Worm (Caenorhabditis elegans) whole organism, late embryonic: ENCODE measurements around the gene F27E5.8.

Source experiments
- C08G9.2 ChIP-seq: sonication (generic microtip); optimal IDR thresholded peaks from 2 replicates; lab custom pipeline; 2016; ENCODE audit warnings: mild to moderate bottlenecking, missing genetic modification characterization, moderate library complexity, missing compliant biosample characterization
- C38D4.7 ChIP-seq: fragments of 200-800 bp; sonication (Bioruptor generic); optimal IDR thresholded peaks from 2 replicates; lab custom pipeline; 2018; ENCODE audit warnings: mild to moderate bottlenecking, missing genetic modification characterization, moderate library complexity, missing compliant biosample characterization
- F13H6.1 ChIP-seq: sonication (generic microtip); optimal IDR thresholded peaks from 2 replicates; lab custom pipeline; 2016; ENCODE audit warnings: missing genetic modification characterization, missing compliant biosample characterization
- K02D7.2 ChIP-seq: sonication (generic microtip); optimal IDR thresholded peaks from 2 replicates; lab custom pipeline; 2017; ENCODE audit warnings: mild to moderate bottlenecking, missing genetic modification characterization, missing compliant biosample characterization
- ahr-1 ChIP-seq: sonication (generic microtip); optimal IDR thresholded peaks from 2 replicates; lab custom pipeline; 2016; ENCODE audit warnings: missing genetic modification characterization, missing compliant biosample characterization
- ama-1 ChIP-seq: fragments of 150-350 bp; optimal IDR thresholded peaks from 2 replicates; lab custom pipeline; 2014
- ceh-19 ChIP-seq: fragments of 200-800 bp; sonication (Bioruptor generic); optimal IDR thresholded peaks from 2 replicates; lab custom pipeline; 2018; ENCODE audit warnings: mild to moderate bottlenecking, missing genetic modification characterization, missing compliant biosample characterization
- ceh-2 ChIP-seq: sonication (generic microtip); optimal IDR thresholded peaks from 2 replicates; lab custom pipeline; 2016; ENCODE audit warnings: missing genotype, missing genetic modification characterization, missing compliant biosample characterization
- ceh-48 ChIP-seq: sonication (generic microtip); optimal IDR thresholded peaks from 2 replicates; lab custom pipeline; 2016; ENCODE audit warnings: missing genetic modification characterization, inconsistent platforms, missing compliant biosample characterization
- ceh-6 ChIP-seq: fragments of 200-800 bp; sonication (Bioruptor generic); optimal IDR thresholded peaks from 2 replicates; lab custom pipeline; 2018; ENCODE audit warnings: mild to moderate bottlenecking, missing genetic modification characterization, missing compliant biosample characterization
- dve-1 ChIP-seq: sonication (generic microtip); optimal IDR thresholded peaks from 2 replicates; lab custom pipeline; 2017; ENCODE audit warnings: antibody characterized with exemption, mild to moderate bottlenecking, missing genetic modification characterization, missing compliant biosample characterization
- elt-2 ChIP-seq: sonication (generic microtip); optimal IDR thresholded peaks from 2 replicates; lab custom pipeline; 2016; ENCODE audit warnings: missing genetic modification reagents, missing genetic modification characterization, missing compliant biosample characterization
- elt-4 ChIP-seq: sonication (generic microtip); optimal IDR thresholded peaks from 2 replicates; lab custom pipeline; 2016; ENCODE audit warnings: missing genetic modification characterization, missing compliant biosample characterization
- ets-4 ChIP-seq: sonication (generic microtip); optimal IDR thresholded peaks from 2 replicates; lab custom pipeline; 2016; ENCODE audit warnings: missing genetic modification characterization, missing compliant biosample characterization
- eyg-1 ChIP-seq: sonication (generic microtip); optimal IDR thresholded peaks from 2 replicates; lab custom pipeline; 2016; ENCODE audit warnings: missing genotype, missing genetic modification characterization, missing compliant biosample characterization
- fax-1 ChIP-seq: sonication (generic microtip); optimal IDR thresholded peaks from 2 replicates; lab custom pipeline; 2016; ENCODE audit warnings: missing genotype, missing genetic modification characterization, missing compliant biosample characterization
- fkh-10 ChIP-seq: fragments of 150-350 bp; optimal IDR thresholded peaks from 2 replicates; lab custom pipeline; 2014; ENCODE audit warnings: missing biosample characterization, missing genetic modification reagents, missing genetic modification characterization
- fkh-6 ChIP-seq: sonication (generic microtip); optimal IDR thresholded peaks from 2 replicates; lab custom pipeline; 2016; ENCODE audit warnings: missing genetic modification characterization, missing compliant biosample characterization
- hlh-13 ChIP-seq: fragments of 200-800 bp; sonication (Bioruptor generic); optimal IDR thresholded peaks from 2 replicates; lab custom pipeline; 2018; ENCODE audit warnings: mild to moderate bottlenecking, missing genetic modification characterization, missing compliant biosample characterization
- hlh-30 ChIP-seq: sonication (generic microtip); optimal IDR thresholded peaks from 2 replicates; lab custom pipeline; 2017; ENCODE audit warnings: antibody characterized with exemption, missing genetic modification characterization, missing compliant biosample characterization; ENCODE audit not compliant: insufficient read depth
- madf-2 ChIP-seq: sonication (generic microtip); optimal IDR thresholded peaks from 2 replicates; lab custom pipeline; 2017; ENCODE audit warnings: missing genetic modification characterization, missing compliant biosample characterization
- mec-3 ChIP-seq: sonication (generic microtip); optimal IDR thresholded peaks from 2 replicates; lab custom pipeline; 2016; ENCODE audit warnings: borderline replicate concordance, missing genetic modification characterization, missing compliant biosample characterization
- nfya-1 ChIP-seq: sonication (generic microtip); optimal IDR thresholded peaks from 2 replicates; lab custom pipeline; 2017; ENCODE audit warnings: missing genetic modification characterization, mild to moderate bottlenecking, missing compliant biosample characterization, antibody characterized with exemption, moderate library complexity
- nhr-11 ChIP-seq: fragments of 150-350 bp; optimal IDR thresholded peaks from 2 replicates; lab custom pipeline; 2014; ENCODE audit warnings: missing biosample characterization, missing genetic modification characterization
- nhr-232 ChIP-seq: sonication (generic microtip); optimal IDR thresholded peaks from 2 replicates; lab custom pipeline; 2016; ENCODE audit warnings: missing genetic modification characterization, missing compliant biosample characterization
- npax-4 ChIP-seq: sonication (generic microtip); optimal IDR thresholded peaks from 2 replicates; lab custom pipeline; 2016; ENCODE audit warnings: missing genetic modification characterization, missing compliant biosample characterization
- odd-2 ChIP-seq: sonication (generic microtip); optimal IDR thresholded peaks from 2 replicates; lab custom pipeline; 2017; ENCODE audit warnings: antibody characterized with exemption, mild to moderate bottlenecking, missing genetic modification characterization, missing compliant biosample characterization
- pag-3 ChIP-seq: sonication (generic microtip); optimal IDR thresholded peaks from 2 replicates; lab custom pipeline; 2016; ENCODE audit warnings: missing compliant biosample characterization, missing genetic modification characterization, borderline replicate concordance
- pat-9 ChIP-seq: fragments of 200-800 bp; sonication (Bioruptor generic); optimal IDR thresholded peaks from 2 replicates; lab custom pipeline; 2018; ENCODE audit warnings: mild to moderate bottlenecking, missing genetic modification characterization, moderate library complexity, missing compliant biosample characterization
- pax-1 ChIP-seq: fragments of 150-350 bp; optimal IDR thresholded peaks from 2 replicates; lab custom pipeline; 2014; ENCODE audit warnings: missing biosample characterization, missing genetic modification characterization
- pha-4 ChIP-seq: fragments of 150-350 bp; optimal IDR thresholded peaks from 2 replicates; lab custom pipeline; 2018; ENCODE audit warnings: missing biosample characterization, missing genetic modification reagents, missing genetic modification characterization
- pqm-1 ChIP-seq: sonication (generic microtip); optimal IDR thresholded peaks from 2 replicates; lab custom pipeline; 2016; ENCODE audit warnings: missing genetic modification characterization, missing compliant biosample characterization
- pros-1 ChIP-seq: fragments of 150-350 bp; optimal IDR thresholded peaks from 2 replicates; lab custom pipeline; 2014; ENCODE audit warnings: missing biosample characterization, missing genetic modification reagents, missing genetic modification characterization
- rnt-1 ChIP-seq: sonication (generic microtip); optimal IDR thresholded peaks from 2 replicates; lab custom pipeline; 2016; ENCODE audit warnings: missing genetic modification characterization, missing compliant biosample characterization
- sox-4 ChIP-seq: sonication (generic microtip); optimal IDR thresholded peaks from 2 replicates; lab custom pipeline; 2017; ENCODE audit warnings: mild to moderate bottlenecking, missing genetic modification characterization, inconsistent platforms, missing compliant biosample characterization
- tbx-2 ChIP-seq: sonication (generic microtip); optimal IDR thresholded peaks from 2 replicates; lab custom pipeline; 2016; ENCODE audit warnings: missing genetic modification characterization, missing compliant biosample characterization
- ttx-3 ChIP-seq: sonication (generic microtip); optimal IDR thresholded peaks from 2 replicates; lab custom pipeline; 2016; ENCODE audit warnings: missing genetic modification reagents, missing genetic modification characterization, missing compliant biosample characterization
- unc-86 ChIP-seq: sonication (generic microtip); optimal IDR thresholded peaks from 2 replicates; lab custom pipeline; 2016; ENCODE audit warnings: missing genetic modification characterization, missing compliant biosample characterization
- ztf-16 ChIP-seq: sonication (generic microtip); optimal IDR thresholded peaks from 2 replicates; lab custom pipeline; 2017; ENCODE audit warnings: missing genetic modification characterization, missing compliant biosample characterization

Gene F27E5.8

ce11 chrII:10099072-10099471 lies 28.2 kb downstream of the F27E5.8 start:
- TF ChIP-seq tbx-2 (tag; lab: Kevin White, UChicago) (no peak), hlh-13 (GFP tag; lab: Kevin White, UChicago) (no peak), pax-1 (tag; lab: Kevin White, UChicago) (no peak), rnt-1 (tag; lab: Kevin White, UChicago) (no peak), mec-3 (tag; lab: Kevin White, UChicago) (no peak), odd-2 (tag; lab: Kevin White, UChicago) (no peak), pha-4 (tag; lab: Kevin White, UChicago) (no peak), ets-4 (tag; lab: Kevin White, UChicago) (no peak), ceh-48 (tag; lab: Kevin White, UChicago) (no peak), fax-1 (no peak), sox-4 (tag; lab: Kevin White, UChicago) (no peak), pag-3 (tag; lab: Kevin White, UChicago) (no peak), F13H6.1 (tag; lab: Kevin White, UChicago) (no peak)

DNA sequence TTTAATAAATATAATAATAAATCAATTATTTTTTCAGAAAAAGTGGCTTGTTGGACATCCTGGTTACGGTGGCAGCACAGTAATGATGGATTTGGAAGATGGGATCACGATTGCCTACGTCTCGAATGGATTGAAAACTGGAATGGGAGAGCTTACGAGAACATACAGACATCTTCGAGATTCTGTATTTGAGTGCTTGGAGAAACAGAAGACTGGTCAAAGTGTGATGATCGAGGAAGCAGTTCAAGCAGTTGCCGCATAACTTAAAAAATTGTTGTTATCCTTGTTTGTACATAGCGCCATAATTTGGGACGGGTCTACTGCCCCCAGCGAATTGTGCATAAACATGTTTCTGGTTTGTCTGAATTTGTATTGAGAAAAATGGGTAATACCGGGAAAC lies 28.9 kb downstream of the F27E5.8 start:
- TF ChIP-seq ceh-6 (GFP tag; lab: Kevin White, UChicago), result no peak
- no peak for TF ChIP-seq fkh-6 (tag; lab: Kevin White, UChicago)
- TF ChIP-seq ttx-3 (tag; lab: Kevin White, UChicago), result no peak
- TF ChIP-seq ama-1, result no peak
- no peak for TF ChIP-seq eyg-1

- TF ChIP-seq elt-2 (tag; lab: Kevin White, UChicago) (peak; percentile 74), pag-3 (tag; lab: Kevin White, UChicago) (no peak)
- TF ChIP-seq, all 69 proteins: peak for 1
Observed at ce11 chrII:10095224-10095623, 32.1 kb downstream of the F27E5.8 start.

DNA sequence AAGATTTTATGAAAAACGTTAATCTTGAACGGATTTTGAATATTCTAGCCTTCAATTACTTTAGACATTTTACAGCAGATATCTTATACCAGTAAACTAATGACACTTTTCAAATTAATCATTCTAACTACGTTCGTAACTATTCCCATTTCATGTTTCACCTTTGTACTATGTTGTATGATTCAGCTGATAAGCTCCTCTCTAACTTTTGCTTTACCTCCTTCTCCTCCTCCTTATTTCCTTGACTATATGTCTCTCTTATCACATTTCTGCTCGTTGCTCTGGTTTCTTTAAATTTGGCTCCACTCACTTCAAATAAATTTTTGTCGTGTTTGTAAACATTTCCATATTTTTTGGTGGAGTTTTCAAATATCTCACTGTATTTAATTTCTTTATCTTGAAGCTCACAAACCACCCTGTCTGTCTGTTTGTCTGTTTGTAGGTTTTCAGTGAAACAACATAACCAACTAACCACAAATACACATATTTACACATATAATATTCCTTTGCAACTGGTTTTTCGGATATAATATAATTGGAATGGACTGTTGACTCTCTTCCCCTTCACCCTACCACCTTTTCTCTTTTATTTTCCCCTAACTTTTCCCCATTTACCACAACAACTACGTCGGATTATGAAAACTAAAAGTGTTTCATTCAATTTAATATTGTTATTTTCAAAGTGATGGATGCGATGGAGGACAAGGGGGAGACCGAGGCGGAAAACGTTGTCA lies 32.9 kb downstream of the F27E5.8 start, which contains the start of gene lact-2:
TSS of gene lact-2 (plus strand) at position 684 of the 734 bp plus-strand sequence.
- no peak for TF ChIP-seq dve-1 (tag; lab: Kevin White, UChicago)
- no peak for TF ChIP-seq K02D7.2 (tag; lab: Kevin White, UChicago)
- no peak for TF ChIP-seq ceh-2 (tag; lab: Kevin White, UChicago)
- no peak for TF ChIP-seq sox-4 (tag; lab: Kevin White, UChicago)
- no peak for TF ChIP-seq nfya-1
- no peak for TF ChIP-seq pag-3 (tag; lab: Kevin White, UChicago)
- TF ChIP-seq eyg-1, result no peak
- no peak for TF ChIP-seq unc-86
- no peak for TF ChIP-seq hlh-13 (GFP tag; lab: Kevin White, UChicago)
- TF ChIP-seq ttx-3 (tag; lab: Kevin White, UChicago), result no peak
- no peak for TF ChIP-seq elt-2 (tag; lab: Kevin White, UChicago)
- no peak for TF ChIP-seq nhr-232 (tag; lab: Kevin White, UChicago)
- no peak for TF ChIP-seq pat-9 (tag; lab: Kevin White, UChicago)
- TF ChIP-seq ztf-16 (tag; lab: Kevin White, UChicago), result no peak
- no peak for TF ChIP-seq ceh-48 (tag; lab: Kevin White, UChicago)
- TF ChIP-seq ama-1, result no peak
- TF ChIP-seq ceh-19 (GFP tag; lab: Kevin White, UChicago), result no peak
- TF ChIP-seq C38D4.7 (GFP tag; lab: Kevin White, UChicago), result no peak
- TF ChIP-seq npax-4, result no peak
- TF ChIP-seq elt-4, result no peak

- no peak for TF ChIP-seq pros-1 (tag; lab: Kevin White, UChicago)
- TF ChIP-seq fkh-6 (tag; lab: Kevin White, UChicago), result no peak
- no peak for TF ChIP-seq C38D4.7 (GFP tag; lab: Kevin White, UChicago)
- no peak for TF ChIP-seq ets-4 (tag; lab: Kevin White, UChicago)
- TF ChIP-seq fkh-10 (GFP tag; lab: Kevin White, UChicago), result no peak
- no peak for TF ChIP-seq madf-2 (tag; lab: Kevin White, UChicago)
- TF ChIP-seq ceh-19 (GFP tag; lab: Kevin White, UChicago), result no peak
- TF ChIP-seq ahr-1 (tag; lab: Kevin White, UChicago), result no peak
- TF ChIP-seq pha-4 (tag; lab: Kevin White, UChicago), result no peak
- no peak for TF ChIP-seq hlh-30 (tag; lab: Kevin White, UChicago)
- TF ChIP-seq elt-2 (tag; lab: Kevin White, UChicago), result no peak
- TF ChIP-seq C08G9.2 (tag; lab: Kevin White, UChicago), result no peak
- TF ChIP-seq eyg-1, result no peak
- no peak for TF ChIP-seq pqm-1 (tag; lab: Kevin White, UChicago)
- TF ChIP-seq nhr-11 (tag; lab: Kevin White, UChicago), result no peak
- TF ChIP-seq, all 69 proteins: peak for 0
Observed at ce11 chrII:10093120-10093519, 34.2 kb downstream of the F27E5.8 start.
